Worm (Caenorhabditis elegans) whole organism, L2 larva: Measurements from ENCODE around the gene R09H10.7.

Source experiments
- F13H6.1 ChIP-seq: sonication (generic microtip); optimal IDR thresholded peaks from 2 replicates; lab custom pipeline; 2016; ENCODE audit warnings: missing genetic modification characterization, missing compliant biosample characterization
- R02D3.7 ChIP-seq: fragments of 150-350 bp; optimal IDR thresholded peaks from 2 replicates; lab custom pipeline; 2014; ENCODE audit warnings: missing biosample characterization, missing genetic modification characterization
- Y55F3AM.14 ChIP-seq: fragments of 200-800 bp; sonication (Bioruptor generic); optimal IDR thresholded peaks from 2 replicates; lab custom pipeline; 2018; ENCODE audit warnings: mild to moderate bottlenecking, missing genetic modification characterization, missing compliant biosample characterization
- ZK546.5 ChIP-seq: sonication (generic microtip); optimal IDR thresholded peaks from 2 replicates; lab custom pipeline; 2017; ENCODE audit warnings: missing biosample characterization, missing genetic modification characterization
- aly-2 ChIP-seq: fragments of 150-350 bp; optimal IDR thresholded peaks from 2 replicates; lab custom pipeline; 2014; ENCODE audit warnings: missing biosample characterization, missing genetic modification characterization
- ceh-82 ChIP-seq: fragments of 150-350 bp; optimal IDR thresholded peaks from 2 replicates; lab custom pipeline; 2014; ENCODE audit warnings: missing biosample characterization, missing genetic modification characterization
- crh-2 ChIP-seq: sonication (generic microtip); optimal IDR thresholded peaks from 2 replicates; lab custom pipeline; 2017; ENCODE audit warnings: missing biosample characterization, missing genetic modification characterization
- dmd-4 ChIP-seq: sonication (generic microtip); optimal IDR thresholded peaks from 2 replicates; lab custom pipeline; 2017; ENCODE audit warnings: missing biosample characterization, missing genetic modification characterization
- egl-27 ChIP-seq: sonication (generic microtip); optimal IDR thresholded peaks from 3 replicates; lab custom pipeline; 2017; ENCODE audit warnings: missing biosample characterization, missing genetic modification reagents, missing genetic modification characterization
- elt-1 ChIP-seq: fragments of 150-350 bp; optimal IDR thresholded peaks from 2 replicates; lab custom pipeline; 2014; ENCODE audit warnings: missing biosample characterization, missing genetic modification characterization
- elt-3 ChIP-seq: sonication (generic microtip); optimal IDR thresholded peaks from 2 replicates; lab custom pipeline; 2017; ENCODE audit warnings: missing biosample characterization, missing genetic modification characterization
- fos-1 ChIP-seq: fragments of 150-350 bp; optimal IDR thresholded peaks from 2 replicates; lab custom pipeline; 2014; ENCODE audit warnings: missing biosample characterization, missing genetic modification characterization
- lin-13 ChIP-seq: fragments of 150-350 bp; optimal IDR thresholded peaks from 2 replicates; lab custom pipeline; 2014; ENCODE audit warnings: missing biosample characterization, missing genetic modification reagents, missing genetic modification characterization
- lin-39 ChIP-seq: fragments of 150-350 bp; optimal IDR thresholded peaks from 2 replicates; lab custom pipeline; 2014; ENCODE audit warnings: missing biosample characterization, missing genetic modification reagents, missing genetic modification characterization
- lsy-2 ChIP-seq, 2 experiments: fragments of 150-350 bp in 1 of 2; sonication (generic microtip) in 1 of 2; optimal IDR thresholded peaks; 2 replicates each; lab custom pipeline; 2014 to 2017; ENCODE audit warnings: missing biosample characterization in 2 of 2, missing genetic modification characterization in 2 of 2
- mbf-1 ChIP-seq: sonication (generic microtip); optimal IDR thresholded peaks from 2 replicates; lab custom pipeline; 2017; ENCODE audit warnings: missing biosample characterization, missing genetic modification characterization
- mdl-1 ChIP-seq, 2 experiments: fragments of 150-350 bp in 1 of 2; sonication (generic microtip) in 1 of 2; optimal IDR thresholded peaks; 2 replicates each; lab custom pipeline; 2017; ENCODE audit warnings: missing biosample characterization in 2 of 2, missing genetic modification characterization in 2 of 2
- nhr-10 ChIP-seq: sonication (generic microtip); optimal IDR thresholded peaks from 2 replicates; lab custom pipeline; 2017; ENCODE audit warnings: missing biosample characterization, missing genetic modification characterization
- nhr-12 ChIP-seq: fragments of 150-350 bp; optimal IDR thresholded peaks from 2 replicates; lab custom pipeline; 2014; ENCODE audit warnings: missing biosample characterization, missing genetic modification characterization
- nhr-129 ChIP-seq: fragments of 150-350 bp; optimal IDR thresholded peaks from 2 replicates; lab custom pipeline; 2014; ENCODE audit warnings: missing biosample characterization, missing genetic modification characterization
- nhr-21 ChIP-seq: fragments of 150-350 bp; optimal IDR thresholded peaks from 2 replicates; lab custom pipeline; 2014; ENCODE audit warnings: missing biosample characterization, missing genetic modification characterization
- nhr-23 ChIP-seq: fragments of 150-350 bp; optimal IDR thresholded peaks from 2 replicates; lab custom pipeline; 2014; ENCODE audit warnings: missing biosample characterization, missing genetic modification reagents, missing genetic modification characterization
- nhr-25 ChIP-seq: fragments of 150-350 bp; sonication (generic microtip); optimal IDR thresholded peaks from 3 replicates; lab custom pipeline; 2014; ENCODE audit warnings: missing biosample characterization, missing genetic modification characterization
- nhr-6 ChIP-seq: fragments of 150-350 bp; optimal IDR thresholded peaks from 2 replicates; lab custom pipeline; 2014; ENCODE audit warnings: missing biosample characterization, missing genetic modification characterization
- nhr-77 ChIP-seq: fragments of 150-350 bp; optimal IDR thresholded peaks from 2 replicates; lab custom pipeline; 2014; ENCODE audit warnings: missing biosample characterization, missing genetic modification characterization
- peb-1 ChIP-seq: fragments of 150-350 bp; optimal IDR thresholded peaks from 2 replicates; lab custom pipeline; 2014; ENCODE audit warnings: missing biosample characterization, missing genetic modification characterization
- sem-4 ChIP-seq: fragments of 150-350 bp; optimal IDR thresholded peaks from 2 replicates; lab custom pipeline; 2014; ENCODE audit warnings: missing biosample characterization, missing genetic modification reagents, missing genetic modification characterization
- skn-1 ChIP-seq: sonication (generic microtip); optimal IDR thresholded peaks from 2 replicates; lab custom pipeline; 2017; ENCODE audit warnings: missing biosample characterization, missing genetic modification characterization
- sma-9 ChIP-seq, 2 experiments: fragments of 150-350 bp in 1 of 2; sonication (generic microtip) in 1 of 2; optimal IDR thresholded peaks; 2 replicates each; lab custom pipeline; 2014 to 2016; ENCODE audit warnings: missing genetic modification characterization in 2 of 2, mild to moderate bottlenecking in 1 of 2, missing biosample characterization in 1 of 2, missing compliant biosample characterization in 1 of 2, missing genetic modification reagents in 1 of 2, moderate library complexity in 1 of 2
- snpc-4 ChIP-seq: fragments of 150-350 bp; optimal IDR thresholded peaks from 2 replicates; lab custom pipeline; 2014; ENCODE audit warnings: missing biosample characterization, missing genetic modification characterization
- zag-1 ChIP-seq: fragments of 150-350 bp; optimal IDR thresholded peaks from 2 replicates; lab custom pipeline; 2014; ENCODE audit warnings: missing biosample characterization, missing genetic modification characterization
- ztf-1 ChIP-seq: fragments of 200-800 bp; sonication (Bioruptor generic); conservative IDR thresholded peaks from 2 replicates; pipeline ENCODE4 v1.3.6; 2022; ENCODE audit warnings: missing genetic modification characterization, missing compliant biosample characterization
- ztf-4 ChIP-seq: fragments of 150-350 bp; optimal IDR thresholded peaks from 2 replicates; lab custom pipeline; 2014; ENCODE audit warnings: missing biosample characterization, missing genetic modification characterization

The R09H10.7 gene

DNA sequence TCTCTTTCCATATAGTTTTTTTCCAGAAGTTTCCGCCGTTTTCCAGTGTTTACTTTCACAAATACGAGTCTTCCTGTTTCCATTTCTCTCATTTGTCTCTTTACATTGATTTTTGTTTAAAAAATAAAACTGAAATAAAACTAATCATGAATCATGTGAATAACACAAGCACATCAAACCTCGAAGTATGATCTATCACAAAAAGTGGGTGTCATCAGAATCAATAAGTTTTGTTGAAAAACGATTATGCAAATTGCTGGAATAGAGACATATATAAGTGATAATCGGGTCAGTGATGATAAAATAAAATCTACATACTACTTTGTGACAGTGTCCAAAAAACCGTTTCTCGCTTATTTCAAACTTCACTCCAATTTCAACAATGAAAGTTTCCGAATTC is at the start of gene R09H10.7:
TSS of gene R09H10.7 (plus strand) at position 301 of the 400 bp plus-strand sequence.
- TF ChIP-seq nhr-12 (tag; lab: Kevin White, UChicago) (no peak), mbf-1 (tag; lab: Kevin White, UChicago) (no peak), nhr-23 (tag; lab: Kevin White, UChicago) (no peak), lsy-2 (tag; optimal IDR thresholded peaks at IDR 0.05; lab: Kevin White, UChicago) (no peak), sma-9 (GFP tag; optimal IDR thresholded peaks at IDR 0.05; lab: Kevin White, UChicago) (no peak), sma-9 (tag; optimal IDR thresholded peaks at IDR 0.05; lab: Kevin White, UChicago) (no peak), Y55F3AM.14 (GFP tag; lab: Kevin White, UChicago) (no peak), sem-4 (tag; lab: Kevin White, UChicago) (no peak), mdl-1 (tag; optimal IDR thresholded peaks at IDR 0.05; lab: Kevin White, UChicago) (no peak), peb-1 (tag; lab: Kevin White, UChicago) (no peak), snpc-4 (tag; lab: Kevin White, UChicago) (no peak)
- TF ChIP-seq, all 48 proteins: peak for 0

- TF ChIP-seq nhr-77, result no peak
- TF ChIP-seq skn-1 (tag; lab: Kevin White, UChicago), result no peak
- no peak for TF ChIP-seq nhr-10 (tag; lab: Kevin White, UChicago)
- TF ChIP-seq elt-3 (tag; lab: Kevin White, UChicago), result no peak
These were observed 47.4 kb upstream of the R09H10.7 start for ce11 chrIV:10573471-10573870.

ce11 chrIV:10574471-10574870 is 46.4 kb upstream of the R09H10.7 start:
- TF ChIP-seq fos-1 (tag; lab: Kevin White, UChicago) (no peak), nhr-21 (tag; lab: Kevin White, UChicago) (no peak), Y55F3AM.14 (GFP tag; lab: Kevin White, UChicago) (no peak), lin-39 (tag; lab: Kevin White, UChicago) (no peak), aly-2 (no peak), lin-13 (GFP tag; lab: Kevin White, UChicago) (no peak), mbf-1 (tag; lab: Kevin White, UChicago) (no peak), R02D3.7 (no peak), elt-1 (tag; lab: Kevin White, UChicago) (no peak), egl-27 (tag; lab: Kevin White, UChicago) (no peak), ztf-4 (tag; lab: Kevin White, UChicago) (no peak), lsy-2 (tag; optimal IDR thresholded peaks at IDR 0.05; lab: Kevin White, UChicago) (no peak), nhr-25 (tag; lab: Kevin White, UChicago) (no peak), crh-2 (tag; lab: Kevin White, UChicago) (no peak), zag-1 (tag; lab: Kevin White, UChicago) (no peak), nhr-6 (tag; lab: Kevin White, UChicago) (no peak), ZK546.5 (no peak), sem-4 (tag; lab: Kevin White, UChicago) (no peak)

DNA sequence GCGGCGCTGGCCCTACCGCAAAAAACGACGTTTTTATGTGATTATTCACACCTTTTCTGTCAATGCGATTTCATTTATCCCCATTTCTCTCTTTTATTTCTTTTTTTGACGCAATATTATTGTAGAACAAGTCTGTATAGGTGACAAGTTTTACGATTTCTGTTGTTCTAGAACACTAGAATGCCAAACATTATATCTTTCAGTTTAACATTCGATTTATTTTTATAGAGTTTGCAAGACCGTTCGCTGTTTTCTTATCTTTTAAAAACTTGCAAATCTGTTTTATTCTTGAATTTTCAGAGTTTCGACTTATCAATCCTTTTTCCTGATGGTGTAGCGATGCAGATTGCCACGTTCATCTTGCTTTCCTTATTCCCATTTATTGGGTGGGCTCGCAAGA is 44.9 kb upstream of the R09H10.7 start, which contains the start of gene efn-2:
TSS of gene efn-2 (plus strand) at position 301 of the 400 bp plus-strand sequence.
- TF ChIP-seq ztf-4 (tag; lab: Kevin White, UChicago) (no peak), lin-39 (tag; lab: Kevin White, UChicago) (no peak), sma-9 (GFP tag; optimal IDR thresholded peaks at IDR 0.05; lab: Kevin White, UChicago) (no peak), sma-9 (tag; optimal IDR thresholded peaks at IDR 0.05; lab: Kevin White, UChicago) (no peak), skn-1 (tag; lab: Kevin White, UChicago) (no peak), egl-27 (tag; lab: Kevin White, UChicago) (no peak), ceh-82 (tag; lab: Kevin White, UChicago) (no peak), peb-1 (tag; lab: Kevin White, UChicago) (no peak), fos-1 (tag; lab: Kevin White, UChicago) (no peak), aly-2 (no peak), nhr-6 (tag; lab: Kevin White, UChicago) (no peak), nhr-23 (tag; lab: Kevin White, UChicago) (no peak), nhr-25 (tag; lab: Kevin White, UChicago) (no peak), lin-13 (GFP tag; lab: Kevin White, UChicago) (no peak), dmd-4 (tag; lab: Kevin White, UChicago) (no peak), F13H6.1 (tag; lab: Kevin White, UChicago) (no peak), Y55F3AM.14 (GFP tag; lab: Kevin White, UChicago) (no peak), lsy-2 (tag; optimal IDR thresholded peaks at IDR 0.05; lab: Kevin White, UChicago) (no peak), ZK546.5 (no peak), nhr-129 (no peak)

ce11 chrIV:10576624-10577023 is 44.3 kb upstream of the R09H10.7 start:
- TF ChIP-seq mbf-1 (tag; lab: Kevin White, UChicago), result no peak
- TF ChIP-seq ZK546.5, result no peak
- TF ChIP-seq lin-13 (GFP tag; lab: Kevin White, UChicago), result no peak
- TF ChIP-seq nhr-25 (tag; lab: Kevin White, UChicago), result peak; percentile 10
- peak; percentile 21 for TF ChIP-seq fos-1 (tag; lab: Kevin White, UChicago)
- no peak for TF ChIP-seq ztf-1
- no peak for TF ChIP-seq sma-9 (GFP tag; optimal IDR thresholded peaks at IDR 0.05; lab: Kevin White, UChicago)
- TF ChIP-seq sma-9 (tag; optimal IDR thresholded peaks at IDR 0.05; lab: Kevin White, UChicago), result no peak
- TF ChIP-seq, all 48 proteins: peak for 2
